Worm (Caenorhabditis elegans): ENCODE data around the gene clec-54.

ce11 chrV:14440841-14441240 lies 35.9 kb upstream of the clec-54 start, which contains the start of gene F23B12.4:
- no peak for TF ChIP-seq hlh-30 (tag; optimal IDR thresholded peaks at IDR 0.05; ENCODE audit: insufficient read depth)
- no peak for TF ChIP-seq elt-2 (tag; optimal IDR thresholded peaks at IDR 0.05)
- no peak for TF ChIP-seq ama-1 (optimal IDR thresholded peaks at IDR 0.05)
- TF ChIP-seq K09A11.1 (tag; optimal IDR thresholded peaks at IDR 0.05; ENCODE audit: insufficient read depth) = no peak
- no peak for TF ChIP-seq ceh-24 (tag; optimal IDR thresholded peaks at IDR 0.05)
- no peak for TF ChIP-seq gmeb-2 (tag; optimal IDR thresholded peaks at IDR 0.05)

Data from whole organism, late embryonic.